Fruit fly (Drosophila melanogaster) whole organism, pupa: ENCODE results near the gene CG13847.

ENCODE experiments used
- CG10348 ChIP-seq: fragments of 200-800 bp; sonication (Bioruptor generic); IDR thresholded peaks from 2 replicates; pipeline ENCODE4 v1.3.6; 2022; ENCODE audit warnings: missing biosample characterization, missing genetic modification characterization
- CG12605 ChIP-seq: fragments of 200-800 bp; sonication (Bioruptor generic); IDR thresholded peaks from 2 replicates; pipeline ENCODE4 v1.3.6; 2022; ENCODE audit warnings: missing biosample characterization, missing genetic modification characterization
- CG13204 ChIP-seq: fragments of 200-800 bp; sonication (Bioruptor generic); optimal IDR thresholded peaks from 2 replicates; lab custom pipeline; 2018; ENCODE audit warnings: missing biosample characterization, mild to moderate bottlenecking, missing genetic modification characterization, moderate library complexity
- CG14655 ChIP-seq: fragments of 200-800 bp; sonication (Bioruptor generic); optimal IDR thresholded peaks from 3 replicates; lab custom pipeline; 2017; ENCODE audit warnings: mild to moderate bottlenecking, missing biosample characterization, missing genetic modification reagents, missing genetic modification characterization
- CG15710 ChIP-seq: fragments of 200-800 bp; sonication (Bioruptor generic); optimal IDR thresholded peaks from 2 replicates; lab custom pipeline; 2018; ENCODE audit warnings: missing biosample characterization, mild to moderate bottlenecking, missing genetic modification characterization, moderate library complexity
- CG17806 ChIP-seq: fragments of 200-800 bp; sonication (Bioruptor generic); optimal IDR thresholded peaks from 2 replicates; lab custom pipeline; 2018; ENCODE audit warnings: missing biosample characterization, mild to moderate bottlenecking, missing genetic modification characterization, moderate library complexity
- CG32121 ChIP-seq: fragments of 200-800 bp; sonication (Bioruptor generic); IDR thresholded peaks from 2 replicates; pipeline ENCODE4 v1.3.6; 2022; ENCODE audit warnings: missing biosample characterization, missing genetic modification characterization
- CG34367 ChIP-seq: fragments of 200-800 bp; sonication (Bioruptor generic); optimal IDR thresholded peaks from 2 replicates; lab custom pipeline; 2018; ENCODE audit warnings: missing biosample characterization, mild to moderate bottlenecking, missing genetic modification characterization
- CG4496 ChIP-seq: fragments of 200-800 bp; sonication (Bioruptor generic); IDR thresholded peaks from 3 replicates; pipeline ENCODE4 v1.3.6; 2022; ENCODE audit warnings: missing biosample characterization, missing genetic modification characterization
- CG8159 ChIP-seq: fragments of 200-800 bp; sonication (Bioruptor generic); optimal IDR thresholded peaks from 3 replicates; lab custom pipeline; 2018; ENCODE audit warnings: missing biosample characterization, mild to moderate bottlenecking, missing genetic modification characterization, moderate library complexity
- CG8301 ChIP-seq: fragments of 200-800 bp; sonication (Bioruptor generic); optimal IDR thresholded peaks from 2 replicates; lab custom pipeline; 2018; ENCODE audit warnings: missing biosample characterization, mild to moderate bottlenecking, missing genetic modification characterization
- CG9948 ChIP-seq: fragments of 200-800 bp; sonication (Bioruptor generic); optimal IDR thresholded peaks from 2 replicates; lab custom pipeline; 2018; ENCODE audit warnings: missing biosample characterization, mild to moderate bottlenecking, missing genetic modification characterization, moderate library complexity
- D1 ChIP-seq: fragments of 200-800 bp; sonication (Bioruptor generic); optimal IDR thresholded peaks from 2 replicates; lab custom pipeline; 2018; ENCODE audit warnings: missing biosample characterization, mild to moderate bottlenecking, missing genetic modification characterization, moderate library complexity
- EcR ChIP-seq: fragments of 200-800 bp; sonication (Bioruptor generic); optimal IDR thresholded peaks from 3 replicates; lab custom pipeline; 2019; ENCODE audit warnings: missing biosample characterization, missing genetic modification characterization, mild to moderate bottlenecking, moderate library complexity, missing genetic modification reagents
- Ets98B ChIP-seq: fragments of 200-800 bp; sonication (Bioruptor generic); IDR thresholded peaks from 2 replicates; pipeline ENCODE4 v1.3.6; 2022; ENCODE audit warnings: missing biosample characterization, missing genetic modification characterization
- Pif1A ChIP-seq: fragments of 200-800 bp; sonication (Bioruptor generic); optimal IDR thresholded peaks from 3 replicates; lab custom pipeline; 2016; ENCODE audit warnings: missing biosample characterization, missing genetic modification characterization
- Pif1B ChIP-seq: fragments of 200-800 bp; sonication (Bioruptor generic); optimal IDR thresholded peaks from 3 replicates; lab custom pipeline; 2016; ENCODE audit warnings: missing biosample characterization, missing genetic modification characterization
- Snoo ChIP-seq: fragments of 200-800 bp; sonication (Bioruptor generic); optimal IDR thresholded peaks from 3 replicates; lab custom pipeline; 2017; ENCODE audit warnings: missing biosample characterization, mild to moderate bottlenecking, missing genetic modification characterization, inconsistent platforms
- fd96Ca ChIP-seq: fragments of 200-800 bp; sonication (Bioruptor generic); IDR thresholded peaks from 3 replicates; pipeline ENCODE4 v1.3.6; 2022; ENCODE audit warnings: missing biosample characterization, missing genetic modification characterization
- gl ChIP-seq: fragments of 200-800 bp; sonication (Bioruptor generic); optimal IDR thresholded peaks from 2 replicates; lab custom pipeline; 2018; ENCODE audit warnings: missing biosample characterization, mild to moderate bottlenecking, missing genetic modification characterization
- rn ChIP-seq: fragments of 200-800 bp; sonication (Bioruptor generic); IDR thresholded peaks from 2 replicates; pipeline ENCODE4 v1.3.6; 2022; ENCODE audit warnings: missing biosample characterization, missing genetic modification characterization

CG13847 gene

DNA sequence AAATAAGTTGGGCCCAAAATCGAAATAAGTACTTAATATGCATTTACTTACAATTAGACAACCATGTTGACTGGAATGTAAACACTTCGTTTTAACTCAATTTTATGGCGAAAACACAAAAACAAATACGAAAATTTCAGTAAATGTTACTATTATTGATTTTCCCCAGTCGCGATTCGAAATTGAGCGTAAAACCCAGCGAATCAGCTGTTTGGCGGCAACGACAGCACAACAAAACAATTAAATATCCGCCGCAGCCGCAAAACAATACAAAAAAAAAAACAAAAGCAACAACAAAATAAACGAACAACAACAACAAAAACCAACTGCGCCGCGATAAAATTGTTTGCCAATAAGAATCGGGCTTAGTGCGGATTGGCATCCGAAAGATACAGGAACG, 46.3 kb downstream of the CG13847 start, which contains the start of the genes CAH8 and CG7059:
Gene CAH8, minus strand, starts transcription at position 101 of the 400 bp plus-strand sequence.
Gene CG7059, plus strand, starts transcription at position 167 of the 400 bp plus-strand sequence.
- TF ChIP-seq CG12605 (GFP tag; lab: Robert Waterston, UW), result 0 out of 2 replicates have a peak, but pooled peaks have one; percentile 11
- TF ChIP-seq EcR, result no peak
- TF ChIP-seq rn, result no peak

DNA sequence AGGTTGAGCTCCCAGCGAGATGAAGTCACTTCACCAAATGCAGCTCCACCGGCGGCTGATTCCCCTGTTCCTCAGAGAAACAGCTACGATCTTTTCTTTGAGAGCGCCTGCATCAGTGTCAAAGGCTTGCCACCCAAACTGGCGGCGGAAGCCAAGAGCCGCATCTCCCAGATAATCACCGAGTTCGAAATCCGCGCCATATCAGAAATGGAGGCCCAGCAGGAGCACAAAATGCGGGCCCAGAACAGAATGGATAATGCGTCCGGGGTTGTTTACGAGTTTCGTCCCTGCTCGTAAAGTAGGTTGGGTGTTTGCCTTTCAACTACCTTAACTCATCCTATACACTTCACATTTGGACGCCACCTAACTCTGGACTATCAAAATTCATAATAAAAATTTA, 54.2 kb downstream of the CG13847 start, which contains the start of gene Gpdh3:
Gene Gpdh3, plus strand, starts transcription at position 301 of the 400 bp plus-strand sequence.
- TF ChIP-seq fd96Ca (GFP tag; lab: Robert Waterston, UW), result no peak
- no peak for TF ChIP-seq Pif1A (GFP tag; lab: Kevin White, UChicago)
- TF ChIP-seq CG34367 (tag; lab: Kevin White, UChicago), result no peak
- TF ChIP-seq D1 (tag; lab: Kevin White, UChicago), result no peak

DNA sequence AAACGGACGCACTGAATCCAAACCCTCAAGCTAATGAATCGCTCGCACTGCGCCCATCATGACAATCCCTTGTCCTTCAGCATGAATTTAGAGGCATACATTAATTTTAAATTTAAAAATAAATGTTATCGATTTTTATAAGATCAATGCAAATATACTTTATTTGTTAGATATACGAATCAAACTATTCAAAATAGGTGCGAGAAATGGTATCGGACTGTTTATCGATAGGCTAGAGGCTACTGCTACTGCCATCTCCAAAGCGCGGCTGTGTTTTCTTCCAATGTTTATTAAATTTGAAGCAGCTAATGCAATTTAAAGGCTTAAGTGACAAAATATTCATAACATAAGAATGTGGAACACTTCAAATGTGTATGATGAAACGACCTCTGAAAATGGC, 54.9 kb downstream of the CG13847 start, which contains the start of gene CG43342:
Gene CG43342, plus strand, starts transcription at position 264 of the 400 bp plus-strand sequence.
- no peak for TF ChIP-seq CG8301 (tag; lab: Kevin White, UChicago)
- TF ChIP-seq CG8159 (tag; lab: Kevin White, UChicago), result no peak
- TF ChIP-seq D1 (tag; lab: Kevin White, UChicago), result no peak
- no peak for TF ChIP-seq Snoo (tag; lab: Kevin White, UChicago)
- TF ChIP-seq CG17806 (tag; lab: Kevin White, UChicago), result no peak
- TF ChIP-seq CG9948 (tag; lab: Kevin White, UChicago), result no peak
- TF ChIP-seq EcR, result no peak
- TF ChIP-seq CG15710 (tag; lab: Kevin White, UChicago), result no peak
- TF ChIP-seq CG34367 (tag; lab: Kevin White, UChicago), result no peak
- TF ChIP-seq CG12605 (GFP tag; lab: Robert Waterston, UW), result no peak
- TF ChIP-seq CG10348 (GFP tag; lab: Robert Waterston, UW), result no peak
- no peak for TF ChIP-seq CG32121
- no peak for TF ChIP-seq gl
- no peak for TF ChIP-seq CG14655
- TF ChIP-seq fd96Ca (GFP tag; lab: Robert Waterston, UW), result no peak
- TF ChIP-seq CG13204 (GFP tag; lab: Kevin White, UChicago), result no peak
- TF ChIP-seq Ets98B (GFP tag; lab: Robert Waterston, UW), result no peak
- TF ChIP-seq Pif1B (GFP tag; lab: Kevin White, UChicago), result no peak

DNA sequence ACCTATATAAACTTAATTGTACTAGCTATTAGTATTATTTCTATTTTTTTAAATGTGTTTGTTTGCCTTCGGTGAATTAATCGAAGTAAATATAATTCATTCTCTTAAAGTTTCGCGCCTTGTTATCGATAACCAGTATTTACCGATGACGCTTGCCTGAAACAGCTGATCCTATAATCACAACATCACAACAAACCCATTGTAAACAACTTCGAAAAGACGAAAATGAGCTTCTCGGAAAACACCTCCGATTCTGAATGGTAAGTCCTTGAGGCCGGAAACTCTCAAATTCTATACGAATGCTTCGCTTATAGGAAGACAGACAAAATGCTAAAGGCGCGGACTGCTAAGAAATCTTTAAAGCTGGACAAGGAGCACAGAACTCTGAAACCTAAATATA, 56.0 kb downstream of the CG13847 start, which contains the start of gene CG34149:
Gene CG34149, plus strand, starts transcription at position 187 of the 400 bp plus-strand sequence.
- TF ChIP-seq CG4496 (GFP tag; lab: Robert Waterston, UW), result no peak
- no peak for TF ChIP-seq CG14655
- no peak for TF ChIP-seq D1 (tag; lab: Kevin White, UChicago)
- TF ChIP-seq Ets98B (GFP tag; lab: Robert Waterston, UW), result no peak
- TF ChIP-seq rn, result no peak
- TF ChIP-seq CG10348 (GFP tag; lab: Robert Waterston, UW), result no peak
- TF ChIP-seq fd96Ca (GFP tag; lab: Robert Waterston, UW), result no peak
- no peak for TF ChIP-seq Pif1A (GFP tag; lab: Kevin White, UChicago)
- TF ChIP-seq CG12605 (GFP tag; lab: Robert Waterston, UW), result no peak
- TF ChIP-seq Pif1B (GFP tag; lab: Kevin White, UChicago), result no peak
- no peak for TF ChIP-seq CG8301 (tag; lab: Kevin White, UChicago)
- no peak for TF ChIP-seq gl
- no peak for TF ChIP-seq CG17806 (tag; lab: Kevin White, UChicago)
- TF ChIP-seq CG32121, result no peak
- TF ChIP-seq EcR, result no peak
- TF ChIP-seq CG15710 (tag; lab: Kevin White, UChicago), result no peak
- TF ChIP-seq CG9948 (tag; lab: Kevin White, UChicago), result no peak

DNA sequence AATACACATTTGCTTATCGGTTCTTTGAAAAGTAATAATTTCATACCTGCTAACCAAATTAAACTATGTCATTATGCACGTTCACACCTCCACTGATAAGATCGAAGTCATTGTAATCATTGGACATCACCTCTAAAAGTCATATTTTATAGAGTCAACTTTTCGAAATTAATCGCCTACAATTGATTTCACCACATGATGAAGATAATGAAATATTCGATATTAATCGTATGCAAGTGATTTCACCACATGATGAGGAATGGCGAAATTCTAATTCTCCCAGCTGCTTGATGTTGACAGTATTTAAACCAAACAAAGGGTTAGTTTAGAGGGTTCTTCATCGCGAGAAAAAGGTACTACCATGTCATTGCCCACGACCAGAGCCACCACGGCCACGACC, 60.3 kb downstream of the CG13847 start, which contains the start of gene CG18596:
Gene CG18596, plus strand, starts transcription at position 250 of the 400 bp plus-strand sequence.
- no peak for TF ChIP-seq CG9948 (tag; lab: Kevin White, UChicago)
- no peak for TF ChIP-seq CG15710 (tag; lab: Kevin White, UChicago)
- no peak for TF ChIP-seq gl
- no peak for TF ChIP-seq CG13204 (GFP tag; lab: Kevin White, UChicago)
- no peak for TF ChIP-seq Pif1A (GFP tag; lab: Kevin White, UChicago)
- no peak for TF ChIP-seq EcR
- no peak for TF ChIP-seq fd96Ca (GFP tag; lab: Robert Waterston, UW)
- no peak for TF ChIP-seq Pif1B (GFP tag; lab: Kevin White, UChicago)
- TF ChIP-seq CG10348 (GFP tag; lab: Robert Waterston, UW), result no peak
- TF ChIP-seq Snoo (tag; lab: Kevin White, UChicago), result no peak
- no peak for TF ChIP-seq CG8301 (tag; lab: Kevin White, UChicago)
- TF ChIP-seq CG12605 (GFP tag; lab: Robert Waterston, UW), result no peak
- no peak for TF ChIP-seq CG17806 (tag; lab: Kevin White, UChicago)
- TF ChIP-seq rn, result no peak
- TF ChIP-seq CG8159 (tag; lab: Kevin White, UChicago), result no peak
- no peak for TF ChIP-seq CG34367 (tag; lab: Kevin White, UChicago)
